Worm (Caenorhabditis elegans) whole organism, young adult: ENCODE data around the gene C16A11.7.

Experiments
- B0019.2 ChIP-seq: fragments of 200-800 bp; sonication (Bioruptor generic); conservative IDR thresholded peaks from 2 replicates; pipeline ENCODE4 v1.3.6; 2022; ENCODE audit warnings: missing genetic modification reagents, missing genetic modification characterization, missing compliant biosample characterization
- B0035.1 ChIP-seq: sonication (generic microtip); optimal IDR thresholded peaks from 2 replicates; lab custom pipeline; 2016; ENCODE audit warnings: missing genetic modification characterization, mild to moderate bottlenecking, missing compliant biosample characterization, missing genotype, missing genetic modification reagents
- B0261.1 ChIP-seq: sonication (generic microtip); optimal IDR thresholded peaks from 2 replicates; lab custom pipeline; 2016; ENCODE audit warnings: mild to moderate bottlenecking, missing genetic modification characterization, moderate library complexity, missing compliant biosample characterization
- D2030.7 ChIP-seq: fragments of 200-800 bp; sonication (Bioruptor generic); IDR thresholded peaks from 2 replicates; pipeline ENCODE4 v1.3.6; 2022; ENCODE audit warnings: missing genetic modification reagents, missing genetic modification characterization, missing compliant biosample characterization
- F10E7.11 ChIP-seq: sonication (generic microtip); optimal IDR thresholded peaks from 2 replicates; lab custom pipeline; 2017; ENCODE audit warnings: mild to moderate bottlenecking, missing genetic modification characterization, moderate library complexity, missing compliant biosample characterization
- F22D6.2 ChIP-seq: sonication (generic microtip); optimal IDR thresholded peaks from 2 replicates; lab custom pipeline; 2016; ENCODE audit warnings: mild to moderate bottlenecking, missing genetic modification characterization, missing compliant biosample characterization
- F33H1.4 ChIP-seq: fragments of 200-800 bp; sonication (Bioruptor generic); IDR thresholded peaks from 2 replicates; pipeline ENCODE4 v1.3.6; 2022; ENCODE audit warnings: missing genetic modification reagents, missing genetic modification characterization, missing compliant biosample characterization
- F37B4.10 ChIP-seq: fragments of 200-800 bp; sonication (Bioruptor generic); IDR thresholded peaks from 2 replicates; pipeline ENCODE4 v1.3.6; 2022; ENCODE audit warnings: missing genetic modification characterization, missing compliant biosample characterization
- F49E8.2 ChIP-seq: sonication (generic microtip); optimal IDR thresholded peaks from 3 replicates; lab custom pipeline; 2017; ENCODE audit warnings: missing genetic modification characterization, mild to moderate bottlenecking, missing compliant biosample characterization, antibody characterized with exemption, moderate library complexity; ENCODE audit not compliant: insufficient read depth
- F52B5.7 ChIP-seq: sonication (generic microtip); optimal IDR thresholded peaks from 2 replicates; lab custom pipeline; 2016; ENCODE audit warnings: mild to moderate bottlenecking, missing genetic modification characterization, missing compliant biosample characterization
- Y53F4B.3 ChIP-seq: fragments of 200-800 bp; sonication (Bioruptor generic); IDR thresholded peaks from 2 replicates; pipeline ENCODE4 v1.3.6; 2022; ENCODE audit warnings: missing genetic modification reagents, missing genetic modification characterization, missing compliant biosample characterization
- Y53G8AR.9 ChIP-seq: fragments of 200-800 bp; sonication (Bioruptor generic); conservative IDR thresholded peaks from 2 replicates; pipeline ENCODE4 v1.3.6; 2022; ENCODE audit warnings: missing genetic modification reagents, missing genetic modification characterization, missing compliant biosample characterization
- Y67H2A.10 ChIP-seq: fragments of 200-800 bp; sonication (Bioruptor generic); conservative IDR thresholded peaks from 2 replicates; pipeline ENCODE4 v1.3.6; 2022; ENCODE audit warnings: missing genetic modification reagents, missing genetic modification characterization, missing compliant biosample characterization
- athp-1 ChIP-seq: sonication (generic microtip); optimal IDR thresholded peaks from 2 replicates; lab custom pipeline; 2017; ENCODE audit warnings: mild to moderate bottlenecking, missing genetic modification characterization, missing compliant biosample characterization
- attf-5 ChIP-seq: fragments of 200-800 bp; sonication (Bioruptor generic); optimal IDR thresholded peaks from 2 replicates; lab custom pipeline; 2018; ENCODE audit warnings: mild to moderate bottlenecking, missing genetic modification characterization, missing compliant biosample characterization
- bed-1 ChIP-seq: fragments of 200-800 bp; sonication (Bioruptor generic); IDR thresholded peaks from 2 replicates; pipeline ENCODE4 v1.3.6; 2022; ENCODE audit warnings: missing genetic modification reagents, missing genetic modification characterization, missing compliant biosample characterization
- cebp-1 ChIP-seq, 2 experiments: fragments of 200-800 bp in 1 of 2; sonication (Bioruptor generic) in 1 of 2; sonication (generic microtip) in 1 of 2; IDR thresholded peaks in 1 of 2; optimal IDR thresholded peaks in 1 of 2; 2 replicates each; pipeline versions ENCODE4 v1.3.6 to Lab custom; 2017 to 2022; ENCODE audit warnings: missing compliant biosample characterization in 2 of 2, missing genetic modification characterization in 2 of 2, mild to moderate bottlenecking in 1 of 2, missing genetic modification reagents in 1 of 2, moderate library complexity in 1 of 2
- ceh-100 ChIP-seq: fragments of 200-800 bp; sonication (Bioruptor generic); IDR thresholded peaks from 2 replicates; pipeline ENCODE4 v1.3.6; 2022; ENCODE audit warnings: missing genetic modification reagents, missing genetic modification characterization, missing compliant biosample characterization
- dpff-1 ChIP-seq: sonication (generic microtip); optimal IDR thresholded peaks from 2 replicates; lab custom pipeline; 2017; ENCODE audit warnings: mild to moderate bottlenecking, missing genetic modification characterization, missing compliant biosample characterization
- efl-1 ChIP-seq: fragments of 150-350 bp; optimal IDR thresholded peaks from 2 replicates; lab custom pipeline; 2014; ENCODE audit warnings: missing biosample characterization, missing genetic modification reagents, missing genetic modification characterization
- ets-4 ChIP-seq: fragments of 200-800 bp; sonication (Bioruptor generic); optimal IDR thresholded peaks from 2 replicates; lab custom pipeline; 2018; ENCODE audit warnings: mild to moderate bottlenecking, missing genetic modification characterization, missing compliant biosample characterization
- hlh-12 ChIP-seq: sonication (generic microtip); optimal IDR thresholded peaks from 2 replicates; lab custom pipeline; 2016; ENCODE audit warnings: missing genetic modification characterization, missing compliant biosample characterization
- hmg-1.2 ChIP-seq: fragments of 200-800 bp; sonication (Bioruptor generic); IDR thresholded peaks from 2 replicates; pipeline ENCODE4 v1.3.6; 2022; ENCODE audit warnings: missing genetic modification reagents, missing genetic modification characterization, missing compliant biosample characterization
- hrde-1 ChIP-seq: sonication (generic microtip); optimal IDR thresholded peaks from 2 replicates; lab custom pipeline; 2016; ENCODE audit warnings: missing genetic modification characterization, mild to moderate bottlenecking, missing compliant biosample characterization, moderate library complexity, missing genotype, missing genetic modification reagents, borderline replicate concordance
- hsf-1 ChIP-seq: fragments of 200-800 bp; sonication (Bioruptor generic); IDR thresholded peaks from 2 replicates; pipeline ENCODE4 v1.3.6; 2022; ENCODE audit warnings: missing genetic modification reagents, missing genetic modification characterization, missing compliant biosample characterization
- let-526 ChIP-seq: fragments of 200-800 bp; sonication (Bioruptor generic); IDR thresholded peaks from 2 replicates; pipeline ENCODE4 v1.3.6; 2022; ENCODE audit warnings: missing genetic modification reagents, missing genetic modification characterization, missing compliant biosample characterization
- lin-35 ChIP-seq, 3 experiments: fragments of 150-350 bp in 2 of 3; sonication (generic microtip) in 1 of 3; optimal IDR thresholded peaks; 2 replicates each; lab custom pipeline; 2014 to 2018; ENCODE audit warnings: missing biosample characterization in 3 of 3, missing genetic modification characterization in 3 of 3, missing genetic modification reagents in 3 of 3
- lsy-27 ChIP-seq: sonication (generic microtip); optimal IDR thresholded peaks from 2 replicates; lab custom pipeline; 2017; ENCODE audit warnings: missing genetic modification characterization, mild to moderate bottlenecking, missing compliant biosample characterization, antibody characterized with exemption, missing genotype, borderline replicate concordance; ENCODE audit not compliant: insufficient read depth
- madf-10 ChIP-seq: sonication (generic microtip); optimal IDR thresholded peaks from 2 replicates; lab custom pipeline; 2016; ENCODE audit warnings: mild to moderate bottlenecking, missing genetic modification characterization, missing compliant biosample characterization
- madf-6 ChIP-seq: fragments of 200-800 bp; sonication (Bioruptor generic); IDR thresholded peaks from 2 replicates; pipeline ENCODE4 v1.3.6; 2022; ENCODE audit warnings: missing genetic modification reagents, missing genetic modification characterization, missing compliant biosample characterization
- nfya-2 ChIP-seq: fragments of 200-800 bp; sonication (Bioruptor generic); IDR thresholded peaks from 2 replicates; pipeline ENCODE4 v1.3.6; 2022; ENCODE audit warnings: missing genetic modification reagents, missing genetic modification characterization, missing compliant biosample characterization
- nhr-27 ChIP-seq: fragments of 200-800 bp; sonication (Bioruptor generic); optimal IDR thresholded peaks from 2 replicates; lab custom pipeline; 2018; ENCODE audit warnings: mild to moderate bottlenecking, missing genetic modification characterization, moderate library complexity, missing compliant biosample characterization
- nhr-90 ChIP-seq: sonication (generic microtip); optimal IDR thresholded peaks from 2 replicates; lab custom pipeline; 2016; ENCODE audit warnings: missing genotype, mild to moderate bottlenecking, missing genetic modification characterization, missing compliant biosample characterization
- pbrm-1 ChIP-seq: fragments of 200-800 bp; sonication (Bioruptor generic); IDR thresholded peaks from 2 replicates; pipeline ENCODE4 v1.3.6; 2022; ENCODE audit warnings: missing genetic modification reagents, missing genetic modification characterization, missing compliant biosample characterization
- sea-2 ChIP-seq: fragments of 200-800 bp; sonication (Bioruptor generic); IDR thresholded peaks from 2 replicates; pipeline ENCODE4 v1.3.6; 2022; ENCODE audit warnings: missing genetic modification characterization, missing compliant biosample characterization
- snpc-1.3 ChIP-seq: sonication (generic microtip); optimal IDR thresholded peaks from 2 replicates; lab custom pipeline; 2017; ENCODE audit warnings: missing genetic modification characterization, mild to moderate bottlenecking, missing compliant biosample characterization, antibody characterized with exemption, moderate library complexity, missing genotype, missing genetic modification reagents; ENCODE audit not compliant: insufficient read depth
- sptf-2 ChIP-seq: fragments of 200-800 bp; sonication (Bioruptor generic); optimal IDR thresholded peaks from 2 replicates; lab custom pipeline; 2018; ENCODE audit warnings: mild to moderate bottlenecking, missing genetic modification characterization, missing compliant biosample characterization
- tbp1 ChIP-seq: fragments of 200-800 bp; sonication (Bioruptor generic); optimal IDR thresholded peaks from 2 replicates; lab custom pipeline; 2018; ENCODE audit warnings: mild to moderate bottlenecking, missing genetic modification characterization, missing compliant biosample characterization
- tbx-9 ChIP-seq: sonication (generic microtip); optimal IDR thresholded peaks from 2 replicates; lab custom pipeline; 2016; ENCODE audit warnings: borderline replicate concordance, missing genetic modification characterization, inconsistent platforms, missing compliant biosample characterization
- tlf-1 ChIP-seq: fragments of 200-800 bp; sonication (Bioruptor generic); optimal IDR thresholded peaks from 2 replicates; lab custom pipeline; 2018; ENCODE audit warnings: mild to moderate bottlenecking, missing genetic modification characterization, missing compliant biosample characterization
- zim-3 ChIP-seq: sonication (generic microtip); optimal IDR thresholded peaks from 2 replicates; lab custom pipeline; 2017; ENCODE audit warnings: mild to moderate bottlenecking, missing genetic modification characterization, moderate library complexity, missing compliant biosample characterization
- ztf-25 ChIP-seq: fragments of 200-800 bp; sonication (Bioruptor generic); IDR thresholded peaks from 2 replicates; pipeline ENCODE4 v1.3.6; 2022; ENCODE audit warnings: missing genetic modification reagents, missing genetic modification characterization, missing compliant biosample characterization

Gene C16A11.7

ce11 chrII:4226598-4227096, 30.1 kb downstream of the C16A11.7 start, which contains the start of gene C16A11.4 (continued):
- TF ChIP-seq Y53G8AR.9 (GFP tag; lab: Robert Waterston, UW) = no peak
- no peak for TF ChIP-seq B0261.1 (tag; lab: Kevin White, UChicago)
- no peak for TF ChIP-seq nfya-2 (GFP tag; lab: Robert Waterston, UW)
- no peak for TF ChIP-seq athp-1 (tag; lab: Kevin White, UChicago)
- TF ChIP-seq F33H1.4 (GFP tag; lab: Robert Waterston, UW) = peak; percentile 86
- TF ChIP-seq hlh-12 = no peak
- no peak for TF ChIP-seq F10E7.11
- TF ChIP-seq nhr-27 (tag; lab: Kevin White, UChicago) = no peak
- TF ChIP-seq madf-10 (tag; lab: Kevin White, UChicago) = no peak
- no peak for TF ChIP-seq ets-4 (GFP tag; lab: Kevin White, UChicago)
- no peak for TF ChIP-seq F37B4.10 (GFP tag; lab: Robert Waterston, UW)
- TF ChIP-seq F49E8.2 (tag; lab: Kevin White, UChicago) = peak; percentile 31
- TF ChIP-seq B0019.2 (GFP tag; lab: Robert Waterston, UW) = no peak
- TF ChIP-seq hsf-1 = no peak
- TF ChIP-seq bed-1 = no peak
- no peak for TF ChIP-seq Y67H2A.10 (GFP tag; lab: Robert Waterston, UW)
- no peak for TF ChIP-seq zim-3
- TF ChIP-seq ztf-25 (GFP tag; lab: Robert Waterston, UW) = no peak
- TF ChIP-seq hrde-1 (tag; lab: Kevin White, UChicago) = no peak
- TF ChIP-seq attf-5 = no peak
- peak; percentile 30; the same call in 1 of the 2 replicates for TF ChIP-seq D2030.7 (GFP tag; lab: Robert Waterston, UW)
- no peak for TF ChIP-seq nhr-90 (tag; lab: Kevin White, UChicago)
- no peak for TF ChIP-seq tbx-9 (tag; lab: Kevin White, UChicago)
- TF ChIP-seq snpc-1.3 (tag; lab: Kevin White, UChicago) = peak; percentile 38
- TF ChIP-seq tbp1 = no peak
- TF ChIP-seq pbrm-1 (GFP tag; lab: Robert Waterston, UW) = no peak
- TF ChIP-seq tlf-1 (GFP tag; lab: Kevin White, UChicago) = no peak

DNA sequence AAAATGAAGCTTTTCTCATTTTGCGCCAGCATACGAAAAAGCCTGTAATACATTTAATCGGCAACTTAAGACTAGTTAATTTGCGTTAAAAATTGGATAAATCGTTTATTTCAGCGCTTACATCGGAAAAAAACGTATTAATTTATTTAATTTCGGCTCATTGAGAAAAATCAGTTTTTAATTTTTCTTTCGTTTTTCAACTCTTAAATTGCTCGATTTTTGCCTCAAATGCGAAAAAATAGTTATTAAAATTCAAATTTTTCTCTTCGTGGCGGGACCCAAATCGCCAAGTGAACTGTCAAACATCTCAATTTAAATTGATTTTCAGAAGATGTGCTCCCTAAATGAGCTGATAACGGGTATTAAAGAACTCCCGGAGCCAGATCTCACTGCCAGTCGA, 33.8 kb downstream of the C16A11.7 start, which contains the start of gene C16A11.5:
Gene C16A11.5 (plus strand): TSS at position 323 of the 400 bp plus-strand sequence.
- TF ChIP-seq sea-2 (GFP tag; lab: Robert Waterston, UW) = no peak
- no peak for TF ChIP-seq lin-35 (GFP tag; optimal IDR thresholded peaks at IDR 0.05; lab: Kevin White, UChicago)
- no peak for TF ChIP-seq efl-1 (GFP tag; lab: Kevin White, UChicago)
- no peak for TF ChIP-seq sptf-2 (GFP tag; lab: Kevin White, UChicago)
- TF ChIP-seq ztf-25 (GFP tag; lab: Robert Waterston, UW) = no peak
- TF ChIP-seq ceh-100 = no peak
- TF ChIP-seq F52B5.7 (tag; lab: Kevin White, UChicago) = no peak
- TF ChIP-seq Y53F4B.3 (GFP tag; lab: Robert Waterston, UW) = no peak
- TF ChIP-seq cebp-1 (GFP tag; IDR thresholded peaks at IDR 0.05; lab: Robert Waterston, UW) = no peak
- TF ChIP-seq cebp-1 (tag; optimal IDR thresholded peaks at IDR 0.05; lab: Kevin White, UChicago) = no peak
- no peak for TF ChIP-seq madf-6 (GFP tag; lab: Robert Waterston, UW)
- no peak for TF ChIP-seq tbp1
- TF ChIP-seq hmg-1.2 = no peak
- no peak for TF ChIP-seq hsf-1
- no peak for TF ChIP-seq let-526 (GFP tag; lab: Robert Waterston, UW)
- no peak for TF ChIP-seq lsy-27 (tag; lab: Kevin White, UChicago)
- no peak for TF ChIP-seq B0035.1 (tag; lab: Kevin White, UChicago)
- TF ChIP-seq nhr-27 (tag; lab: Kevin White, UChicago) = no peak
- no peak for TF ChIP-seq F22D6.2
- no peak for TF ChIP-seq dpff-1 (tag; lab: Kevin White, UChicago)
